Worm (Caenorhabditis elegans) whole organism, young adult: ENCODE measurements around the gene K11H3.3.
"Not testable (repeated sequence)": the region's sequence is repeated elsewhere in the genome, so short reads cannot be mapped to it uniquely, and the experiment has no call there.

Experiments used
- Y53F4B.3 ChIP-seq: fragments of 200-800 bp; sonication (Bioruptor generic); IDR thresholded peaks from 2 replicates; pipeline ENCODE4 v1.3.6; 2022; ENCODE audit warnings: missing genetic modification reagents, missing genetic modification characterization, missing compliant biosample characterization
- ama-1 ChIP-seq, 3 experiments: fragments of 150-350 bp in 1 of 3; sonication (generic microtip) in 2 of 3; optimal IDR thresholded peaks; 2 replicates each; lab custom pipeline; 2014 to 2018; ENCODE audit warnings: missing biosample characterization in 2 of 3, missing genetic modification characterization in 2 of 3, missing genetic modification reagents in 2 of 3
- attf-3 ChIP-seq: fragments of 200-800 bp; sonication (Bioruptor generic); conservative IDR thresholded peaks from 2 replicates; pipeline ENCODE4 v1.3.6; 2022; ENCODE audit warnings: missing genetic modification reagents, missing genetic modification characterization, missing compliant biosample characterization
- bed-1 ChIP-seq: fragments of 200-800 bp; sonication (Bioruptor generic); IDR thresholded peaks from 2 replicates; pipeline ENCODE4 v1.3.6; 2022; ENCODE audit warnings: missing genetic modification reagents, missing genetic modification characterization, missing compliant biosample characterization
- dpl-1 ChIP-seq: fragments of 150-350 bp; optimal IDR thresholded peaks from 2 replicates; lab custom pipeline; 2014; ENCODE audit warnings: missing biosample characterization, missing genetic modification reagents, missing genetic modification characterization
- him-1 ChIP-seq: sonication (generic microtip); optimal IDR thresholded peaks from 2 replicates; lab custom pipeline; 2016; ENCODE audit warnings: missing genotype, missing genetic modification reagents, missing genetic modification characterization, missing compliant biosample characterization
- lir-1 ChIP-seq: fragments of 200-800 bp; sonication (Bioruptor generic); conservative IDR thresholded peaks from 2 replicates; pipeline ENCODE4 v1.3.6; 2022; ENCODE audit warnings: missing genetic modification reagents, missing genetic modification characterization, missing compliant biosample characterization
- nfya-1 ChIP-seq: sonication (generic microtip); optimal IDR thresholded peaks from 2 replicates; lab custom pipeline; 2017; ENCODE audit warnings: antibody characterized with exemption, missing compliant biosample characterization, missing genetic modification characterization, borderline replicate concordance; ENCODE audit not compliant: insufficient read depth
- pbrm-1 ChIP-seq: fragments of 200-800 bp; sonication (Bioruptor generic); IDR thresholded peaks from 2 replicates; pipeline ENCODE4 v1.3.6; 2022; ENCODE audit warnings: missing genetic modification reagents, missing genetic modification characterization, missing compliant biosample characterization
- pha-4 ChIP-seq: fragments of 150-350 bp; sonication (generic microtip); optimal IDR thresholded peaks from 2 replicates; lab custom pipeline; 2014; ENCODE audit warnings: missing biosample characterization, missing genetic modification reagents, missing genetic modification characterization
- repo-1 ChIP-seq: sonication (generic microtip); optimal IDR thresholded peaks from 2 replicates; lab custom pipeline; 2017; ENCODE audit warnings: mild to moderate bottlenecking, missing genetic modification characterization, missing compliant biosample characterization
- sea-2 ChIP-seq: fragments of 200-800 bp; sonication (Bioruptor generic); IDR thresholded peaks from 2 replicates; pipeline ENCODE4 v1.3.6; 2022; ENCODE audit warnings: missing genetic modification characterization, missing compliant biosample characterization
- xnd-1 ChIP-seq: sonication (generic microtip); optimal IDR thresholded peaks from 2 replicates; lab custom pipeline; 2016; ENCODE audit warnings: missing genotype, missing genetic modification reagents, missing genetic modification characterization, missing compliant biosample characterization
- ztf-22 ChIP-seq: fragments of 200-800 bp; sonication (Bioruptor generic); optimal IDR thresholded peaks from 2 replicates; lab custom pipeline; 2018; ENCODE audit warnings: mild to moderate bottlenecking, missing genetic modification characterization, moderate library complexity, missing compliant biosample characterization

DNA sequence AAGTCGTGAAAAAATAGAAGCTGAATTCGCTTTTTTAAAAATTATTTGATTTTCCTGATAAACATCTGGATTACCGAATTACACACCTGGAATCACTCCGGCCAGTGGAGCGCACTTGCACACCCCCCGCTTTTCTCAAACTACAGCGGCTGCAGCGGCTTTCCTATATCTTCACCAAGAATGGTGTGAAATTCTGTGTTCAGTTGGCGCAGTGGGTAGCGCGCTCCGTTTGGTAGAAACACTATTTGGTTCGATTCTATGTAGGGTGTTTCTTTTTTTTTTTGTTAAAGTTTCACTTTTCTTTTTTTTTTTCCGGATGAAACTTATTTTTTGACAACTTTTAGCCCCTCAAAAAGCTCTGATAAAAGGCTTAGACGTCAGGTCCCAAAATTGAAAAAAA lies 2.5 kb upstream of the K11H3.3 start:
- TF ChIP-seq Y53F4B.3 (GFP tag; lab: Robert Waterston, UW); nfya-1 (tag; lab: Kevin White, UChicago); ztf-22 (GFP tag; lab: Kevin White, UChicago); dpl-1; bed-1; ama-1 (optimal IDR thresholded peaks at IDR 0.05; lab: Kevin White, UChicago); ama-1 (GFP tag; optimal IDR thresholded peaks at IDR 0.05; lab: Kevin White, UChicago); lir-1 (GFP tag; lab: Robert Waterston, UW); sea-2 (GFP tag; lab: Robert Waterston, UW); attf-3 (GFP tag; lab: Robert Waterston, UW); him-1 (tag; lab: Kevin White, UChicago); repo-1; xnd-1; pha-4 (tag; lab: Kevin White, UChicago): not testable (repeated sequence)
- 0 out of 2 replicates have a peak, but pooled peaks have one; percentile 42 for TF ChIP-seq pbrm-1 (GFP tag; lab: Robert Waterston, UW)
